Worm (Caenorhabditis elegans) whole organism, midembryonic: ENCODE data around the gene aco-1.

Experiments used
- T22C8.4 ChIP-seq: fragments of 200-800 bp; sonication (Bioruptor generic); IDR thresholded peaks from 2 replicates; pipeline ENCODE4 v1.3.6; 2022; ENCODE audit warnings: missing genetic modification characterization, missing compliant biosample characterization
- cog-1 ChIP-seq: sonication (generic microtip); optimal IDR thresholded peaks from 2 replicates; lab custom pipeline; 2016; ENCODE audit warnings: missing genetic modification characterization, missing compliant biosample characterization
- flt-1 ChIP-seq: fragments of 200-800 bp; sonication (Bioruptor generic); IDR thresholded peaks from 2 replicates; pipeline ENCODE4 v1.3.6; 2022; ENCODE audit warnings: missing genetic modification characterization, missing compliant biosample characterization
- klf-2 ChIP-seq: fragments of 200-800 bp; sonication (Bioruptor generic); conservative IDR thresholded peaks from 2 replicates; pipeline ENCODE4 v1.3.6; 2022; ENCODE audit warnings: missing genetic modification reagents, missing genetic modification characterization, missing compliant biosample characterization
- med-1 ChIP-seq: sonication (generic microtip); optimal IDR thresholded peaks from 2 replicates; lab custom pipeline; 2017; ENCODE audit warnings: missing genetic modification characterization, mild to moderate bottlenecking, missing compliant biosample characterization, antibody characterized with exemption, missing genetic modification reagents; ENCODE audit not compliant: insufficient read depth
- ref-1 ChIP-seq: fragments of 200-800 bp; sonication (Bioruptor generic); conservative IDR thresholded peaks from 2 replicates; pipeline ENCODE4 v1.3.6; 2022; ENCODE audit warnings: missing genetic modification reagents, missing genetic modification characterization, missing compliant biosample characterization
- tab-1 ChIP-seq: fragments of 200-800 bp; sonication (Bioruptor generic); IDR thresholded peaks from 2 replicates; pipeline ENCODE4 v1.3.6; 2022; ENCODE audit warnings: missing genetic modification characterization, missing compliant biosample characterization
- ztf-23 ChIP-seq: fragments of 200-800 bp; sonication (Bioruptor generic); IDR thresholded peaks from 2 replicates; pipeline ENCODE4 v1.3.6; 2022; ENCODE audit warnings: missing genetic modification reagents, missing genetic modification characterization, missing compliant biosample characterization
- ztf-29 ChIP-seq: fragments of 200-800 bp; sonication (Bioruptor generic); IDR thresholded peaks from 2 replicates; pipeline ENCODE4 v1.3.6; 2022; ENCODE audit warnings: missing genetic modification reagents, missing genetic modification characterization, missing compliant biosample characterization

aco-1 gene

DNA sequence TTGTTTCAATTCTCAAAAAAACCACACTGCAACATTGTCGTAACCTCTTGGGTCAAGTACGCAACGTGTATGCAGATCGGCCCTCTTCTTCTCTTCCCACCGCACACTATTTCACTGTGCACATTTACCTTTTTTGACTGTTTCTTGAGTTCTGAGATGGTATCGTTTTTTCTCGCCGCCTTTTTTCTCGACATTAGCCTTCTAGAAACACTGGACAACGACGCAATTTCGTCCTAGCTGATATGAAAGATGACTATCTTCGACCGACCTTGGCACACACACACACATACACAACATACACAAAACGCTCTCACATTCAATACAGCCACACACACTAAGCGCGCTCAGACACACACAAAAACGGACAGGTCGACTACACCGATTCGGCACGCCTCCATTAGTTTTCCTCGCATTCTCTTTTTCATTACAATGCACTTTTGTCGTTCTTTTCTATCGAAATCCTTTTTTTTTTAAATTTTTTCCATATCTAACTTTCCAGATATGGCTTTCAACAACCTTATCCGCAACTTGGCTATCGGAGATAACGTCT is at the start of gene aco-1:
Gene aco-1, plus strand, starts transcription at position 500 of the 550 bp plus-strand sequence.
- TF ChIP-seq med-1 (GFP tag; lab: Kevin White, UChicago) = no peak
- no peak for TF ChIP-seq cog-1 (tag; lab: Kevin White, UChicago)
- TF ChIP-seq T22C8.4 (GFP tag; lab: Robert Waterston, UW) = no peak
- no peak for TF ChIP-seq ref-1
- no peak for TF ChIP-seq tab-1 (GFP tag; lab: Robert Waterston, UW)
- TF ChIP-seq flt-1 (GFP tag; lab: Robert Waterston, UW) = no peak

DNA sequence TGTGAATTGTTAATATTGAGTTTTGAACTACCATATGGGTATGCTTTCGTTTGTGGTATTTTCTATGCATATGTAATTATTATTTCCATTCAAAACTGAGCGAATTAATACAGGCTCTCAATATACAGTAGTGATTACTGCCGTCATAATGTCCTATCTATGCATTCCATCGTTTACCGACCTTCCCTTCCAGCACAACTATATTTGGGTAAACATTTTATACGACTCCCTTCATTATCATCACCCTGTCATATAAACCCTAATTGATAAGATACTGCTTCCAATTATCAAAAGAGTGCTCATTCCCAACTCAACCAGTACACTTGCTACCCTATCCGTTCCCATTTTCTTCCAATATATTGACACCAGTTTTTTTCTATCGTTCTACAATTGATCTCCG is 49.7 kb upstream of the aco-1 start:
- TF ChIP-seq ztf-23 = no peak
- TF ChIP-seq ztf-29 = no peak
- TF ChIP-seq med-1 (GFP tag; lab: Kevin White, UChicago) = no peak
- no peak for TF ChIP-seq flt-1 (GFP tag; lab: Robert Waterston, UW)
- no peak for TF ChIP-seq ref-1
- TF ChIP-seq T22C8.4 (GFP tag; lab: Robert Waterston, UW) = no peak
- TF ChIP-seq klf-2 (GFP tag; lab: Robert Waterston, UW) = no peak
- no peak for TF ChIP-seq tab-1 (GFP tag; lab: Robert Waterston, UW)
- no peak for TF ChIP-seq cog-1 (tag; lab: Kevin White, UChicago)

DNA sequence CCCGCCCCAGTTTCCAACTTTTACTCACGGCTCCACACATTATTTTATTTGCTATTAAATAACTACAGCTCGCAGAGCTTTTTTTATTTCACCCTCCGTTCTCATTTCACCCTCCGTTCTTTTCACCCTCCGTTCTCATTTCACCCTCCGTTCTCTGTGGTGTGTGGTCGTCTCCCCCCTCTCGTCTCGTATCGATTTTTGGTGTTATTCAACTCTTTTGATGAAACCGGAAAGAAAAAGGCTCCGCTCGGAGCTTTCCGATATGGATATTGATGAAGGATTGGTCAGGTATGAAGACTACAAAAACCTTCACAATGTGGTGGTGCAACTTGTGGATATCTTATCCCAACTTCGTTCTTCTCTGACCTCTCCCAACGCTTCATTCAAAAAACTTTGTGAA is 49.1 kb upstream of the aco-1 start:
- peak; percentile 64 for TF ChIP-seq T22C8.4 (GFP tag; lab: Robert Waterston, UW)
- TF ChIP-seq med-1 (GFP tag; lab: Kevin White, UChicago) = no peak
- no peak for TF ChIP-seq ztf-23
- TF ChIP-seq flt-1 (GFP tag; lab: Robert Waterston, UW) = 0 out of 2 replicates have a peak, but pooled peaks have one; percentile 28

DNA sequence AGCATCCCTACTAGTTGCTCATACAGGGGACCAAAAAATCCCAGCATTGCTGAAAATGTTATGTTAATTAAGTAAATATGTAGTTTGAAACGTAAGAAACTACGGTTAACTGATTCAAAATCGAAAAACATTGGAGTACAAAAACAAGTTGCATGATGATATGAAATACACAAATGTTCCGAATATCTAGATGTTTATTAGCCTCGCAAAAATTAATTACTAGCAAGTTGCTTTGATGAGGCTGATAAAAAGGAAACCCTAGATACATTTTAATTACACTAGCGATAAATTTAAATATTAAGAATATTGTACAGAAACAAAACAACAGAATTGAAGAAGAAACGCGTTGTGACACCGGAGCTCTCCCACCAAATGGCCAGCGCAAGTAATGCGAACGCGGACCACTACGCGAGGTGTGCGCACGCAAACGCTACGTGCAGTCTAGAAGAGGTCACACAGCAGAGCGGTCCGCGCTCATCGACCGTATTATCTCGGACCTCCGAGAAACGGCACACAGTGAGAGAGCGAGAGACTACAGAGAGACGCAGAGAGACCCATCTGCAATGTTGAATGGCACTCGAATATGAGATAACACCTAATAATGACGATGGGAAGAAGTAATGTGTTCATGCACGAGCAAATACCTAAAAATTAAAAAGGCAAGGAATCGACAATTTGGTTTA is 42.9 kb upstream of the aco-1 start, which contains the start of gene inx-2:
Gene inx-2, minus strand, starts transcription at position 51 of the 683 bp plus-strand sequence.
- TF ChIP-seq tab-1 (GFP tag; lab: Robert Waterston, UW) (peak; percentile 77), flt-1 (GFP tag; lab: Robert Waterston, UW) (no peak), ztf-29 (no peak)

DNA sequence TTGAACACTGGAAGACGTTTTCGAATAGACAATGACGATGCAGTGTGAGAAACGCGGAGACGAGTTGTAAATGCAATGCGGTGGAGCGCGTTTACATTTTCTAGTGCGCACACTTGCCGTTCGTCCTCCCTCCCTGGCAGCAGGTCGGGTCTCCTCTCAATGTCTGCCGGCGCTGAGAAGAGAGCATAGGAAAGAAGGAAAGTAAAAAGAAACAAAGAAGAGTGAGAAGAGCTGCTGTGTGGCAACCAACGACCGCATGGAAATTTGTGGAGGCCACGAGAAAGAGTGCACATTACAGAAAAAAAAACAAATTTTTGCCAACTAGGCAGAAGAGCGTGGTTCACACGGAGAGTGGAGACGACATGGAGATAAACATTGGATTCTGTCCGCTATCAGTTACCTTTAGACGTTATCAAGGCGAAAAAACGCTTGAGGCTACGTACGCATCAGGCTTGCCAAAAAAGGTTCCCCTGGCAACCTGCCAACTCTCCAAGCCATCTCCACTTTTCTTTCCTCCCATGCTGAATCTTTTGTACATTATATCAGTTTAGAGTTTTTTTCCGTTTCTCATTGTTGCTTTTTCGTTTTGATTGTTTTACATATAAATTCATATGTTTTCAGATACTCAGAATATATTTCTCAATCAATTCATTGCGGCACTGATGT is 39.9 kb upstream of the aco-1 start, which contains the start of the genes snrp-40.1 and F08G12.3:
Gene snrp-40.1, minus strand, starts transcription at position 143 of the 666 bp plus-strand sequence.
Gene F08G12.3, plus strand, starts transcription at position 616 of the 666 bp plus-strand sequence.
- TF ChIP-seq ztf-29 (no peak), cog-1 (tag; lab: Kevin White, UChicago) (peak; percentile 76), T22C8.4 (GFP tag; lab: Robert Waterston, UW) (no peak), flt-1 (GFP tag; lab: Robert Waterston, UW) (peak; percentile 46)

DNA sequence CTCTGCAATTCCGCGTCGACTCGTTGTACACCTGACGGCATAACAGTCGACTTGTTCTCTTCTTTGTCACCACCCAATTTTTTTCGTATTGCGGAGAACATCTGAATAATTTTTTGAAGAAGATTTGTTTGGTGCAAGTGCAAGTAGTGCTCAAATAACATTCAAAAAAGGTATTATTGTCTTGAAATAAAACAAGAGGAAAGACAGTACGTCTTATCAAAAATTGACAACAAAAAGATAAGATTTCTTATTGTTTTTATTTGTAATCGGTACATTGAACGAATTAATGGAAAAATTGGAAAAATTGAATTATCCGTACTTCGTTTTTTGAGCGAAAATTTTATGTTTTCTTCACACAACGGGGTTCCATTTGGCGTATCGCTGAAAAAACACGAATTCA is 33.9 kb upstream of the aco-1 start, which contains the start of gene F08G12.1:
Gene F08G12.1, minus strand, starts transcription at position 101 of the 400 bp plus-strand sequence.
- no peak for TF ChIP-seq flt-1 (GFP tag; lab: Robert Waterston, UW)
- no peak for TF ChIP-seq med-1 (GFP tag; lab: Kevin White, UChicago)
- TF ChIP-seq tab-1 (GFP tag; lab: Robert Waterston, UW) = no peak
- no peak for TF ChIP-seq cog-1 (tag; lab: Kevin White, UChicago)
- no peak for TF ChIP-seq ztf-23

DNA sequence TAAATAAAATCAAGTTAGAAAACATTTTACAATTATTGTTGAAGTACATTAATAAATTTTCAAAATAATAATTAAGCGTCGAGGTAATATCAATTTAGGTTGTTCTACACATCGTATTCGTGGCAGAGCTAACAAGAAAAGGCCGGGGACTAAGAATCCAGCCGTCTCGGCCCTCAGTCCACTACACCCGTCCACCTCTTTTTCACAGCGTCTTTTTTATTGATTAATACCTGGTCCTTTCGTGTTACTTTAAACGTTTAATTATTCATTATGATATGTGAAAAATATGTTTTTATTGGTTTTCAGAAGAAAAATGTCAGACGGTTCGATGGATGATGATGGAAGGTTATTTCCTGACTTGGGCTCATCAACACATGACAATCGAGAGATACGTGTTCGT is 32.6 kb upstream of the aco-1 start, which contains the start of gene vhl-1:
Gene vhl-1, plus strand, starts transcription at position 301 of the 400 bp plus-strand sequence.
- TF ChIP-seq med-1 (GFP tag; lab: Kevin White, UChicago) = no peak
- TF ChIP-seq T22C8.4 (GFP tag; lab: Robert Waterston, UW) = no peak
- no peak for TF ChIP-seq cog-1 (tag; lab: Kevin White, UChicago)
- no peak for TF ChIP-seq flt-1 (GFP tag; lab: Robert Waterston, UW)
- TF ChIP-seq ref-1 = no peak
- no peak for TF ChIP-seq klf-2 (GFP tag; lab: Robert Waterston, UW)
- no peak for TF ChIP-seq ztf-23
- TF ChIP-seq tab-1 (GFP tag; lab: Robert Waterston, UW) = no peak
- no peak for TF ChIP-seq ztf-29

DNA sequence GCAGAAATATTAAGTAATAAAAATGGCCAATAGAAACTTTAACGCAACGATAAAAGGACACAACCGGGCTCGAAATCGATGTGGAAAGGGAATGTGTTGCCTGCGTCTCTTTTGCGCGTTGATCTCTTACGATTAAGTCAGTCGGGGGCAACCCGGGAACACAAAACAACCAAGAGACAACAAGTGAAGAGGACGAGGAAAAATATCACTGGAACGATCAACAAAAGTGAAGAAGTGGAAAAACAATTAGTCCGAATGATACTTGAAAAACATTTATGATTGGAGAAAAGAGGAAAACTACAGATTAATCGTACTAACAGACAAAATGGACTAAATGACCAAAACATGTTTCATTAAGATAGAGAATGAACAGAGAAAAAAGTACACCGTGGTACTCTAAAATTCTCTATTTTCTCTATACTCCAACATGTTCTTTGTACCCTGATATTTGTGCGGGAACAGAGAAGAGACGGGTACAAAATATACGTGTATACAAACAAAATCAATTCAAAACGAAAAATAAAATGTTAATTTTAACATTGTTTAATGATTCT is 29.3 kb upstream of the aco-1 start, which contains the start of gene F08G12.5:
Gene F08G12.5, minus strand, starts transcription at position 1 of the 554 bp plus-strand sequence.
- TF ChIP-seq ref-1 (no peak), T22C8.4 (GFP tag; lab: Robert Waterston, UW) (no peak), tab-1 (GFP tag; lab: Robert Waterston, UW) (no peak), ztf-29 (no peak), cog-1 (tag; lab: Kevin White, UChicago) (no peak), flt-1 (GFP tag; lab: Robert Waterston, UW) (no peak), klf-2 (GFP tag; lab: Robert Waterston, UW) (no peak), ztf-23 (no peak), med-1 (GFP tag; lab: Kevin White, UChicago) (no peak)

DNA sequence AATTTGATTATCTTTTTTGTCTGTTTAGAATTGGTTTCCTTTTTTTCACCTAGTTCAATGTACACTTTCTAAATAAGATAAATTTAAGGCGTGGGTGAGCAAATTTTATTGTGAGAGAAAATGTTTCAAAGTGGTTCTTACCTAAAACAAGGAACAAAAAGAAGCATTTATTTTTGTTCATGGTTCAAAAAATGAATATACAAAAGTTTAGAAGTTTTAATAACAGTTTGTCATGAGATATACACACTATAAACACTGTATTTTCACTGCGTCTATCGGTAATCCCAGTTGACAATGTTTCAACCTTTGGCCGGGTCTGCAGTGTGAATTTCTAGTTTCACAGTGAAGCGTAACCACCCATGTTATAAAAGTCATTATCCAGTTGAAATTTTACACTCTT is 24.3 kb upstream of the aco-1 start, which contains the start of gene F08G12.11:
Gene F08G12.11, minus strand, starts transcription at position 181 of the 400 bp plus-strand sequence.
- no peak for TF ChIP-seq cog-1 (tag; lab: Kevin White, UChicago)
- TF ChIP-seq tab-1 (GFP tag; lab: Robert Waterston, UW) = no peak
- TF ChIP-seq ztf-29 = no peak
- TF ChIP-seq ztf-23 = no peak
- no peak for TF ChIP-seq med-1 (GFP tag; lab: Kevin White, UChicago)
- TF ChIP-seq flt-1 (GFP tag; lab: Robert Waterston, UW) = no peak
